Worm (Caenorhabditis elegans): Measurements from ENCODE around the gene lin-31.

The lin-31 gene

ce11 chrII:3982313-3982712 is at the start of gene lin-31:
Gene lin-31, plus strand, starts transcription at chrII:3982549.
- no peak for TF ChIP-seq dao-5 (tag; optimal IDR thresholded peaks at IDR 0.05)
- no peak for TF ChIP-seq W03F9.2 (tag; optimal IDR thresholded peaks at IDR 0.05)
- no peak for TF ChIP-seq him-1 (tag; optimal IDR thresholded peaks at IDR 0.05)

ce11 chrII:3933640-3934039 is 48.7 kb upstream of the lin-31 start, which contains the start of gene Y14H12B.2:
Gene Y14H12B.2, minus strand, starts transcription at chrII:3933740.
- TF ChIP-seq dao-5 (tag; optimal IDR thresholded peaks at IDR 0.05), result no peak
- no peak for TF ChIP-seq him-1 (tag; optimal IDR thresholded peaks at IDR 0.05)
- TF ChIP-seq W03F9.2 (tag; optimal IDR thresholded peaks at IDR 0.05), result no peak

DNA sequence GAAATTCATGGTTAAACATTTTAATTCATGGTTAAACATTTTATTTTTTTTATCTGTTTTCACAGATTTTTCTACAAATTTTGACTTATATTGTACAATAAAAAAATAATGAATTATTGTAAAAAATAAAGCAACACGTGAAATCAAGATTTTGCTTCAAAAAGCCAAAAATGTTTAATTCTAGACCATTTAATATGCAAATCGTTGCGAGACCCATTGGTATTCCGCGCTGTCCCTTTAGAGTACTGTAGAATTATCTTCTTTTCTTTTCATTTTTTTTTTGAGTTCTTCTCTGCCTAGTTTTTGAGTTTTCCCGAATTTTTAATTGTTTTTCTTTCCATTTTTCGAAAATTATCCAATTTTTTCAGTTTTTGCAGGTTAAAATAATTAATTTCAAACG is 48.3 kb upstream of the lin-31 start, which contains the start of gene Y14H12B.1:
Gene Y14H12B.1, plus strand, starts transcription at position 363 of the 400 bp plus-strand sequence.
- no peak for TF ChIP-seq him-1 (tag; optimal IDR thresholded peaks at IDR 0.05)
- no peak for TF ChIP-seq dao-5 (tag; optimal IDR thresholded peaks at IDR 0.05)
- TF ChIP-seq W03F9.2 (tag; optimal IDR thresholded peaks at IDR 0.05), result no peak

DNA sequence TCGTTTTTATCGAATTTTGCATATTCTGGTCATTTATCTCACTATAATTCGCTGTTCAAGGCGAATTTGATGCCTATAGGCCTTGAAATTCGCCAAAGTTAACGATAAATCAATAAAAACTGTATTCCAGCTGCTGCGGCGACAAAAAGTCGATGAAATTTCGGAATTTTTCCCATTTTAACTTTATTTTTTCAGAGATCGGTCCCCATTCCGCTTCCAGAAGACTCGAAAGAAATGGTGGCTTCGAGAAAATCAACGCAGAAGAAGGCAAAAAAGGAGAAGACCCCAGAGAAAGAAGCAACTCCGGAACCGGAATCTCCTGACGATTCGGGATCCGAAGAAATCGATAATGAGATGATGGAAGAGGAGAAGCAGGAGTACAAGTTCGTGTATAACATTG is 47.3 kb upstream of the lin-31 start:
- TF ChIP-seq W03F9.2 (tag; optimal IDR thresholded peaks at IDR 0.05), result no peak
- TF ChIP-seq him-1 (tag; optimal IDR thresholded peaks at IDR 0.05), result no peak
- TF ChIP-seq dao-5 (tag; optimal IDR thresholded peaks at IDR 0.05), result no peak

- TF ChIP-seq him-1 (tag; optimal IDR thresholded peaks at IDR 0.05), result no peak
- no peak for TF ChIP-seq dao-5 (tag; optimal IDR thresholded peaks at IDR 0.05)
- no peak for TF ChIP-seq W03F9.2 (tag; optimal IDR thresholded peaks at IDR 0.05)
Observed at ce11 chrII:3935990-3936389, 46.4 kb upstream of the lin-31 start.

DNA sequence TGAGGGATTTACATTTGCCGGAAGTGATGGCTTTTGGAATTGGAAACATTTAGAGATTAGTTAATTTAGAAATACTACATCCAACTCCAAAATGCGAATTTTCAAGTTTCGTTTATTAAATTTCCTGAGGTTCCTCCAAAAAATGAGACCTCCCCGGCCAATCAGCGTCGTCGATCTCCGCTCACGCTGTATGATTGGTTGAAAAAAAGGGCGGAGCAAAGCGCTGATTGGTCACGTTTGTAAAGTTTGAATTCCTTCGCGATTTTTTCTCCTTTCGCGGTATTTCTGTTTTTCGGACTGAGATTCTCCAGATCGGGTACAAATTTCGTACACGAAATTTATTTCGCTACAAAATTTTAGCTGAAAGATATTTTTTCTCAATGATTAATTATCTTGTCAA is 34.9 kb upstream of the lin-31 start:
- no peak for TF ChIP-seq W03F9.2 (tag; optimal IDR thresholded peaks at IDR 0.05)
- no peak for TF ChIP-seq him-1 (tag; optimal IDR thresholded peaks at IDR 0.05)
- no peak for TF ChIP-seq dao-5 (tag; optimal IDR thresholded peaks at IDR 0.05)

DNA sequence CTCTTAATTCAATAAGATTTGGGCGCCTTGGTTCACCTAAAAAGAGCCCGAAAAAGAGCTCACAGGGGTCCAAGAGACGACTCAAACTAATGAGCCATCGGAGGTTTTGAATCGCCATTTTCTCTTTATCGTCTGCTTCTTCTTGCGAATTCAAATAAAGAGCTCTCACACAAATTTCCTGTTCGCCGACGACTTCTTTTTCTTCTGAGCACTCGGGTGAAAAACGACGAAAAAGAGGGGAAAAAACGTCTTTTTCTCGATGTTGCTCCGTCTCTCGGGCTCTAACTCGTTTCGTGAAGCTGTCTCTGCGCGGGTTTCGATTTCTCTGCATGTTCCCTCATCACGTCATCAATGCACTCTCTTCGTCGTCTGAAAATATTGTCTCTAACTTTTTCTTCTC is 33.8 kb upstream of the lin-31 start:
- TF ChIP-seq W03F9.2 (tag; optimal IDR thresholded peaks at IDR 0.05) (no peak), dao-5 (tag; optimal IDR thresholded peaks at IDR 0.05) (no peak), him-1 (tag; optimal IDR thresholded peaks at IDR 0.05) (peak; percentile 10)

DNA sequence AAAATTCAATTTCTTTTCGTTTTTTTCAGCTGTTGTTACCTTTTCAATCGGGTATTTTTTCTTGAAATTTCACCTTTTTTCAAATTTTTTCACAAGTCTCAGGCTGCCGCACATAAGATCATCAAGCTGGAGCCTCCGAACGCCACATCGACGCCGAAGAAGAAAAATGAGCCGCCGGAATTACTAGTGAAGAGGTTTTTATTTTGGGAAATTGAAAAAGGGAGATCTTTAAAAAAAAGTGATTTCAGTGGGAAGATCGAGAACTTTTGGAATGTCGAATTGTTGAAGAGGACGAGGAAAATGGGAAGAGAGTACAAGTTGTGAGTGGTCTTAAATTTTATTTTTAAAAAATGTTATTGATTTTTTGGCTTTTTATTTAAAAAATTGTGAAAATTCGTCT is 32.3 kb upstream of the lin-31 start, which contains the start of gene sea-2:
Gene sea-2, plus strand, starts transcription at position 301 of the 400 bp plus-strand sequence.
- TF ChIP-seq W03F9.2 (tag; optimal IDR thresholded peaks at IDR 0.05), result no peak
- no peak for TF ChIP-seq him-1 (tag; optimal IDR thresholded peaks at IDR 0.05)
- no peak for TF ChIP-seq dao-5 (tag; optimal IDR thresholded peaks at IDR 0.05)

ce11 chrII:3951354-3951753 is 31.0 kb upstream of the lin-31 start:
- TF ChIP-seq him-1 (tag; optimal IDR thresholded peaks at IDR 0.05) (no peak), W03F9.2 (tag; optimal IDR thresholded peaks at IDR 0.05) (no peak), dao-5 (tag; optimal IDR thresholded peaks at IDR 0.05) (no peak)

- no peak for TF ChIP-seq dao-5 (tag; optimal IDR thresholded peaks at IDR 0.05)
- no peak for TF ChIP-seq W03F9.2 (tag; optimal IDR thresholded peaks at IDR 0.05)
- no peak for TF ChIP-seq him-1 (tag; optimal IDR thresholded peaks at IDR 0.05)
Observed at ce11 chrII:3952368-3952767, 30.0 kb upstream of the lin-31 start.

DNA sequence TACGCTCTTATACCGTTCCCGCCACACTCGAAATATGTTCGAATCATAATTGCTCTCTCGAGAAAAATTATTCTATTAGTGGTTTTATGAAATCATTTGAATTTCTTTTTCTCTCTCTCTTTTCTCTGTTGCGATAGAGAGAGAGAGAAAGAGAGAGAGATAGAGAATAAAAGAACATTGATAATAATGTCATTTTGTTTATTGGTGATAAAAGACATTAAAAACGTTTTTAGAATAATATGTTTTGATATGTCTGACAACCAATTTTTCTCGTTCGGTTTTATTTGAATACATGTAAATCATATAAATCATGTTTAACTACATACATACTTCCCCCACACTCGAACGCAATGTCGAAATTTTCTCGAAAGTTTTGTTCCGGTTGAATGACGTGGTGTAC is 29.4 kb upstream of the lin-31 start:
- TF ChIP-seq him-1 (tag; optimal IDR thresholded peaks at IDR 0.05) (no peak), W03F9.2 (tag; optimal IDR thresholded peaks at IDR 0.05) (no peak), dao-5 (tag; optimal IDR thresholded peaks at IDR 0.05) (no peak)

- TF ChIP-seq dao-5 (tag; optimal IDR thresholded peaks at IDR 0.05) (no peak), him-1 (tag; optimal IDR thresholded peaks at IDR 0.05) (no peak)
Observed at ce11 chrII:3954018-3954417, 28.3 kb upstream of the lin-31 start.

- TF ChIP-seq dao-5 (tag; optimal IDR thresholded peaks at IDR 0.05), result no peak
- TF ChIP-seq W03F9.2 (tag; optimal IDR thresholded peaks at IDR 0.05), result no peak
- TF ChIP-seq him-1 (tag; optimal IDR thresholded peaks at IDR 0.05), result no peak
Observed at ce11 chrII:3954838-3955237, 27.5 kb upstream of the lin-31 start.

- no peak for TF ChIP-seq dao-5 (tag; optimal IDR thresholded peaks at IDR 0.05)
- TF ChIP-seq W03F9.2 (tag; optimal IDR thresholded peaks at IDR 0.05), result no peak
Observed at ce11 chrII:3955938-3956337, 26.4 kb upstream of the lin-31 start.

DNA sequence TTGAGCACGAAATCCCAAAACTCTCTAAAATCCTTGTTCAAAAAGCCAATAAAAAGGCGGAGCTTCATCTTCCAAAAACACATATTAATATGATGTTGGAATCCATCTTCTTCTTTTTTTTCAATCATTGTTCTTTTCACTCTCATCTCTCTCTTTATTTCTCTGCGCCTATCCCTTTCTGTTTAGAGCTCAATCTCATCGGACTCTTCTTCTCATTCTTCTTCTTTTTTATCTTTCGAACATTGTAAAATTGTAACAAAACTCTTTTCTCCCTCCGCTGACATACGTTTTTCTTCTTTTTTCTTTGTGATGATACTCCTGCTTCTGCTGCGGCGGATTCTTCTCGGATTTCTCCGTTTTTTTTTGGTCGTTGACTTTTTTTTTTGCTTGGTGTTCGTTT is 25.6 kb upstream of the lin-31 start:
- TF ChIP-seq W03F9.2 (tag; optimal IDR thresholded peaks at IDR 0.05), result no peak
- TF ChIP-seq him-1 (tag; optimal IDR thresholded peaks at IDR 0.05), result no peak
- TF ChIP-seq dao-5 (tag; optimal IDR thresholded peaks at IDR 0.05), result no peak

Data from whole organism, L4/young adult.